Fruit fly (Drosophila melanogaster) whole organism, prepupa: ENCODE measurements around the gene CG10428.

Experiments
- CG15336 ChIP-seq: fragments of 200-800 bp; sonication (Bioruptor generic); IDR thresholded peaks from 2 replicates; pipeline ENCODE4 v1.3.6; 2022; ENCODE audit warnings: missing biosample characterization, missing genetic modification characterization
- CG16779 ChIP-seq: fragments of 200-800 bp; sonication (Bioruptor generic); optimal IDR thresholded peaks from 3 replicates; lab custom pipeline; 2017; ENCODE audit warnings: missing biosample characterization, mild to moderate bottlenecking, missing genetic modification characterization
- CG31627 ChIP-seq: fragments of 200-800 bp; sonication (Bioruptor generic); optimal IDR thresholded peaks from 3 replicates; lab custom pipeline; 2016; ENCODE audit warnings: missing biosample characterization, missing genetic modification characterization
- CG6808 ChIP-seq: fragments of 200-800 bp; sonication (Bioruptor generic); optimal IDR thresholded peaks from 3 replicates; lab custom pipeline; 2017; ENCODE audit warnings: missing biosample characterization, missing genetic modification characterization, mild to moderate bottlenecking, moderate library complexity, missing genetic modification reagents
- CG6854 ChIP-seq: fragments of 200-800 bp; sonication (Bioruptor generic); optimal IDR thresholded peaks from 2 replicates; lab custom pipeline; 2017; ENCODE audit warnings: missing biosample characterization, mild to moderate bottlenecking, missing genetic modification characterization
- Eip75B ChIP-seq: fragments of 200-800 bp; sonication (Bioruptor generic); optimal IDR thresholded peaks from 3 replicates; lab custom pipeline; 2016; ENCODE audit warnings: missing biosample characterization, missing genetic modification characterization
- Hr39 ChIP-seq: fragments of 200-800 bp; sonication (Bioruptor generic); optimal IDR thresholded peaks from 2 replicates; lab custom pipeline; 2016; ENCODE audit warnings: missing biosample characterization, missing genetic modification characterization
- Lpt ChIP-seq: fragments of 200-800 bp; sonication (Bioruptor generic); optimal IDR thresholded peaks from 3 replicates; lab custom pipeline; 2016; ENCODE audit warnings: missing biosample characterization, missing genetic modification characterization
- OdsH ChIP-seq: fragments of 200-800 bp; sonication (Bioruptor generic); optimal IDR thresholded peaks from 3 replicates; lab custom pipeline; 2016; ENCODE audit warnings: missing biosample characterization, missing genetic modification characterization
- eg ChIP-seq: fragments of 200-800 bp; sonication (Bioruptor generic); IDR thresholded peaks from 3 replicates; pipeline ENCODE4 v1.3.6; 2022; ENCODE audit warnings: missing biosample characterization, missing genetic modification characterization
- fd59A ChIP-seq: fragments of 200-800 bp; sonication (Bioruptor generic); optimal IDR thresholded peaks from 2 replicates; lab custom pipeline; 2017; ENCODE audit warnings: missing biosample characterization, mild to moderate bottlenecking, missing genetic modification characterization, missing genetic modification reagents
- fkh ChIP-seq: fragments of 200-800 bp; sonication (Bioruptor generic); optimal IDR thresholded peaks from 3 replicates; lab custom pipeline; 2017; ENCODE audit warnings: missing biosample characterization, mild to moderate bottlenecking, missing genetic modification characterization, moderate library complexity
- spab ChIP-seq: fragments of 200-800 bp; sonication (Bioruptor generic); optimal IDR thresholded peaks from 2 replicates; lab custom pipeline; 2017; ENCODE audit warnings: missing biosample characterization, mild to moderate bottlenecking, missing genetic modification characterization, missing genetic modification reagents

dm6 chr2L:18953512-18954254 lies 5.0 kb downstream of the CG10428 start:
- TF ChIP-seq CG16779 (tag; lab: Kevin White, UChicago) (no peak), fd59A (GFP tag; lab: Kevin White, UChicago) (no peak), CG6808 (GFP tag; lab: Kevin White, UChicago) (no peak), OdsH (no peak), CG15336 (GFP tag; lab: Robert Waterston, UW) (no peak), Eip75B (GFP tag; lab: Kevin White, UChicago) (no peak), Hr39 (GFP tag; lab: Kevin White, UChicago) (no peak), CG31627 (GFP tag; lab: Kevin White, UChicago) (no peak), spab (GFP tag; lab: Kevin White, UChicago) (no peak), fkh (GFP tag; lab: Kevin White, UChicago) (no peak), CG6854 (GFP tag; lab: Kevin White, UChicago) (no peak), Lpt (GFP tag; lab: Kevin White, UChicago) (no peak), eg (GFP tag; lab: Robert Waterston, UW) (no peak)
